Worm (Caenorhabditis elegans) whole organism, L1 larva: ENCODE results near the gene T21C9.9.

Experiments used
- F16B12.6 ChIP-seq: fragments of 150-350 bp; optimal IDR thresholded peaks from 2 replicates; lab custom pipeline; 2014; ENCODE audit warnings: missing biosample characterization, missing genetic modification characterization
- ets-5 ChIP-seq: fragments of 200-800 bp; sonication (Bioruptor generic); IDR thresholded peaks from 2 replicates; pipeline ENCODE4 v1.3.6; 2022; ENCODE audit warnings: missing genetic modification characterization, missing compliant biosample characterization
- fkh-10 ChIP-seq: sonication (generic microtip); optimal IDR thresholded peaks from 2 replicates; lab custom pipeline; 2017; ENCODE audit warnings: missing biosample characterization, missing genetic modification reagents, missing genetic modification characterization
- lin-13 ChIP-seq: fragments of 150-350 bp; optimal IDR thresholded peaks from 2 replicates; lab custom pipeline; 2014; ENCODE audit warnings: missing biosample characterization, missing genetic modification reagents, missing genetic modification characterization
- nhr-12 ChIP-seq: sonication (generic microtip); optimal IDR thresholded peaks from 2 replicates; lab custom pipeline; 2017; ENCODE audit warnings: missing biosample characterization, missing genetic modification characterization
- tbx-2 ChIP-seq: sonication (generic microtip); optimal IDR thresholded peaks from 2 replicates; lab custom pipeline; 2016; ENCODE audit warnings: missing genetic modification characterization, missing compliant biosample characterization
- unc-62 ChIP-seq: fragments of 150-350 bp; optimal IDR thresholded peaks from 2 replicates; lab custom pipeline; 2014; ENCODE audit warnings: missing biosample characterization, missing genetic modification reagents, missing genetic modification characterization

DNA sequence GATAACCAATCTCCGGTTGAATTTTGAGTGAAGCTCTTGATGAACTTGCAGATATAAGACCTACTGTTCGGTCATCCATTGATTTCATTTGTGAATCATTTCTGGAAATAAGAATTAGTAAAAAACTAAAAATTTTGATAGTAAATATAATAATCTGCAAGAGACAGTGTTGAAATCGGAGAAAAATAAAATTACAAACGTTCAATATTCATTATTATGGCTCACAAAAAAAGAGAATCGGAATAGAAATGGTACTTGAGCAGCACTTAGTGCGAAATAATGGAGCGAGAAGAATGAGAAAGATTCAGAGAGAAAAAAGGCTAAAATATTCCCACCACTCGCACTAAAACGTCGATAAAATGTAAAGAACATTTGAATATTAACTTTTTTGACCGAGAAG, 16.1 kb downstream of the T21C9.9 start, which contains the start of gene vps-54:
- TF ChIP-seq fkh-10 (GFP tag; lab: Kevin White, UChicago) (no peak), nhr-12 (no peak), lin-13 (GFP tag; lab: Kevin White, UChicago) (no peak), tbx-2 (tag; lab: Kevin White, UChicago) (no peak), F16B12.6 (tag; lab: Kevin White, UChicago) (no peak), unc-62 (GFP tag; lab: Kevin White, UChicago) (no peak), ets-5 (GFP tag; lab: Robert Waterston, UW) (no peak)
